Worm (Caenorhabditis elegans): Measurements from ENCODE around the gene F56D5.3.

Gene F56D5.3

ce11 chrIV:9442106-9442532, 44.7 kb downstream of the F56D5.3 start (continued):
- TF ChIP-seq snpc-3.4 (tag; optimal IDR thresholded peaks at IDR 0.05) (peak; percentile 30), hsf-1 (GFP tag; IDR thresholded peaks at IDR 0.05) (peak; percentile 59; the same call in 1 of the 2 replicates), die-1 (tag; optimal IDR thresholded peaks at IDR 0.05) (peak; percentile 34), zim-3 (tag; optimal IDR thresholded peaks at IDR 0.05) (no peak), ztf-28 (GFP tag; IDR thresholded peaks at IDR 0.05) (no peak), ceh-40 (GFP tag; IDR thresholded peaks at IDR 0.05) (no peak), akir-1 (GFP tag; optimal IDR thresholded peaks at IDR 0.05) (no peak), chd-7 (tag; optimal IDR thresholded peaks at IDR 0.05) (peak; percentile 46), tlf-1 (GFP tag; optimal IDR thresholded peaks at IDR 0.05) (peak; percentile 53), F49E8.2 (tag; optimal IDR thresholded peaks at IDR 0.05; ENCODE audit: insufficient read depth) (no peak), ztf-26 (tag; optimal IDR thresholded peaks at IDR 0.05) (peak; percentile 81), ceh-58 (GFP tag; IDR thresholded peaks at IDR 0.05) (no peak), dox-1 (GFP tag; IDR thresholded peaks at IDR 0.05) (peak; percentile 44; the same call in 1 of the 2 replicates), cebp-2 (GFP tag; IDR thresholded peaks at IDR 0.05) (0 out of 2 replicates have a peak, but pooled peaks have one; percentile 11), tbp1 (GFP tag; optimal IDR thresholded peaks at IDR 0.05) (peak; percentile 49), nhr-27 (tag; optimal IDR thresholded peaks at IDR 0.05) (no peak), F22D6.2 (tag; optimal IDR thresholded peaks at IDR 0.05) (peak; percentile 48), athp-1 (tag; optimal IDR thresholded peaks at IDR 0.05) (peak; percentile 30), madf-8 (GFP tag; conservative IDR thresholded peaks at IDR 0.05) (no peak)

- TF ChIP-seq bed-2 (GFP tag; IDR thresholded peaks at IDR 0.05) (no peak), tbp1 (GFP tag; optimal IDR thresholded peaks at IDR 0.05) (no peak)
These were observed 46.6 kb downstream of the F56D5.3 start, which contains the start of gene F38E11.9 for ce11 chrIV:9443940-9444339. Gene F38E11.9 (minus strand): TSS chrIV:9444040.

- TF ChIP-seq athp-1 (tag; optimal IDR thresholded peaks at IDR 0.05) (peak; percentile 45), nhr-27 (tag; optimal IDR thresholded peaks at IDR 0.05) (no peak), gei-17 (GFP tag; optimal IDR thresholded peaks at IDR 0.05) (peak; percentile 67), K12H6.12 (tag; optimal IDR thresholded peaks at IDR 0.05) (peak; percentile 83), let-607 (tag; optimal IDR thresholded peaks at IDR 0.05) (peak in 1 of 2 experiments; percentile 66), egl-44 (GFP tag; IDR thresholded peaks at IDR 0.05) (peak; percentile 81), nhr-90 (tag; optimal IDR thresholded peaks at IDR 0.05) (peak; percentile 42), snpc-1.1 (tag; optimal IDR thresholded peaks at IDR 0.05; ENCODE audit: insufficient read depth) (peak; percentile 97), nhr-80 (tag; optimal IDR thresholded peaks at IDR 0.05) (peak; percentile 85), rpc-1 (optimal IDR thresholded peaks at IDR 0.05) (no peak), rpc-1 (tag; optimal IDR thresholded peaks at IDR 0.05) (peak; percentile 22), hmg-1.2 (GFP tag; IDR thresholded peaks at IDR 0.05) (peak; percentile 92), sea-2 (GFP tag; IDR thresholded peaks at IDR 0.05) (no peak), hmg-20 (GFP tag; IDR thresholded peaks at IDR 0.05) (peak; percentile 74), Y56A3A.18 (GFP tag; IDR thresholded peaks at IDR 0.05) (0 out of 2 replicates have a peak, but pooled peaks have one; percentile 63), sptf-2 (GFP tag; optimal IDR thresholded peaks at IDR 0.05) (peak; percentile 61), him-1 (tag; optimal IDR thresholded peaks at IDR 0.05) (peak; percentile 81), snpc-1.3 (tag; optimal IDR thresholded peaks at IDR 0.05; ENCODE audit: insufficient read depth) (peak; percentile 91), K11D2.4 (GFP tag; IDR thresholded peaks at IDR 0.05) (peak; percentile 75), nhr-120 (GFP tag; IDR thresholded peaks at IDR 0.05) (no peak), attf-3 (GFP tag; conservative IDR thresholded peaks at IDR 0.05) (peak; percentile 77), ceh-40 (GFP tag; IDR thresholded peaks at IDR 0.05) (0 out of 2 replicates have a peak, but pooled peaks have one; percentile 6), ceh-79 (tag; optimal IDR thresholded peaks at IDR 0.05) (no peak), bed-2 (GFP tag; IDR thresholded peaks at IDR 0.05) (0 out of 2 replicates have a peak, but pooled peaks have one; percentile 11), ceh-91 (GFP tag; IDR thresholded peaks at IDR 0.05) (peak; percentile 53), tlf-1 (GFP tag; optimal IDR thresholded peaks at IDR 0.05) (peak; percentile 81), akir-1 (GFP tag; optimal IDR thresholded peaks at IDR 0.05) (no peak), lsl-1 (GFP tag; optimal IDR thresholded peaks at IDR 0.05) (peak; percentile 74), ccch-3 (GFP tag; optimal IDR thresholded peaks at IDR 0.05) (no peak), dpff-1 (tag; optimal IDR thresholded peaks at IDR 0.05) (peak; percentile 22)
These were observed 47.1 kb downstream of the F56D5.3 start for ce11 chrIV:9444417-9445026.

Measured in whole organism, young adult.